Worm (Caenorhabditis elegans) whole organism, mixed stage, embryonic: ENCODE data around the gene nra-1.

ENCODE experiments used
- ces-1 ChIP-seq: fragments of 150-350 bp; optimal IDR thresholded peaks from 2 replicates; lab custom pipeline; 2014; ENCODE audit warnings: missing biosample characterization, missing genetic modification reagents, missing genetic modification characterization
- cnd-1 ChIP-seq: fragments of 200-800 bp; sonication (Bioruptor generic); optimal IDR thresholded peaks from 2 replicates; lab custom pipeline; 2018; ENCODE audit warnings: mild to moderate bottlenecking, missing genetic modification characterization, missing compliant biosample characterization
- nhr-28 ChIP-seq: fragments of 150-350 bp; optimal IDR thresholded peaks from 2 replicates; lab custom pipeline; 2014; ENCODE audit warnings: missing biosample characterization, missing genetic modification characterization
- sptf-1 ChIP-seq: sonication (generic microtip); optimal IDR thresholded peaks from 2 replicates; lab custom pipeline; 2017; ENCODE audit warnings: mild to moderate bottlenecking, missing genetic modification characterization, moderate library complexity, missing compliant biosample characterization

DNA sequence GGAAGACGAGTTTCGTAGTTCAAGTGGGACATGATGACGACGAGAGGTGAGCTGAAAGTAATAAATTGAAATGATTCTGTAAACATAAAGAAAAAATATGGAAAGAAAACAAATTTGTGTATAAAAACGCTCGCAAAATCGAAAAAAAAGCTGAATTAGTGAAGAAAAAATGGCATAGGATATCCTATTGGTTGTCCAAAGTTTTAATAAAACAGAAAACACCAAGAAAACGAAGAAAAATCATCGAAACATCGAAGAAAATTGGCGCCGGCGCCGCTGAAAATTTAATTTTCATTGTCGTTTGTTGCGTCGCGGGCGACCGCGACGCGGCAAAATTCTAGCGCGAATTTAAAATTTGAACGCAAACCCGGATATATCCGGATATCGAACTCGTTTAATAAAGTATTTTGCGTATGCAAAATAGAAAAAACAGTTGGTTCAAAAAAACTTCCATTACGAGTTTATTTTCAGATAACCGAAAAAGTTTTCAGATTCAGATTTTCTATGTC, 10.3 kb downstream of the nra-1 start, which contains the start of gene gln-5:
- TF ChIP-seq nhr-28 (tag; lab: Kevin White, UChicago): no peak
- TF ChIP-seq cnd-1 (tag; lab: Kevin White, UChicago): no peak
- no peak for TF ChIP-seq ces-1 (GFP tag; lab: Kevin White, UChicago)
- TF ChIP-seq sptf-1: no peak
